Fruit fly (Drosophila melanogaster) whole organism: ENCODE results near the gene CG31870.

ENCODE experiments used
- CG8478 ChIP-seq: fragments of >200 bp; optimal IDR thresholded peaks from 2 replicates; lab custom pipeline; 2018; ENCODE audit warnings: inconsistent platforms
- Dll ChIP-seq: fragments of >200 bp; optimal IDR thresholded peaks from 2 replicates; lab custom pipeline; 2017
- EcR ChIP-seq, 2 experiments: fragments of >200 bp; optimal IDR thresholded peaks; 2 replicates each; lab custom pipeline; 2017; ENCODE audit warnings: missing biosample characterization in 2 of 2, missing genetic modification characterization in 2 of 2, missing genetic modification reagents in 2 of 2
- pan ChIP-seq: fragments of >200 bp; optimal IDR thresholded peaks from 2 replicates; lab custom pipeline; 2017
- psq ChIP-seq: fragments of >200 bp; optimal IDR thresholded peaks from 2 replicates; lab custom pipeline; 2017
- usp ChIP-seq: fragments of >200 bp; optimal IDR thresholded peaks from 2 replicates; lab custom pipeline; 2017; ENCODE audit warnings: missing biosample characterization, missing genetic modification characterization, mixed read lengths

Gene CG31870

dm6 chr2L:10759624-10760023, 30.4 kb upstream of the CG31870 start:
- TF ChIP-seq Dll (lab: Kevin White, UChicago) (no peak), usp (GFP tag; lab: Kevin White, UChicago) (no peak), psq (lab: Kevin White, UChicago) (no peak), CG8478 (lab: Kevin White, UChicago) (no peak), pan (lab: Kevin White, UChicago) (no peak), EcR (GFP tag; optimal IDR thresholded peaks at IDR 0.05; lab: Kevin White, UChicago) (no peak)

dm6 chr2L:10760422-10761166, 29.4 kb upstream of the CG31870 start, which contains the start of gene CG6495:
CG6495 (plus strand) TSS chr2L:10761116.
- TF ChIP-seq CG8478 (lab: Kevin White, UChicago) (no peak), psq (lab: Kevin White, UChicago) (no peak), usp (GFP tag; lab: Kevin White, UChicago) (no peak), EcR (GFP tag; optimal IDR thresholded peaks at IDR 0.05; lab: Kevin White, UChicago) (no peak), pan (lab: Kevin White, UChicago) (no peak), Dll (lab: Kevin White, UChicago) (no peak)

dm6 chr2L:10767597-10768188, 22.3 kb upstream of the CG31870 start, which contains the start of gene Ubc2:
Ubc2 (minus strand) TSS chr2L:10768006.
- TF ChIP-seq Dll (lab: Kevin White, UChicago): no peak
- TF ChIP-seq CG8478 (lab: Kevin White, UChicago): no peak
- no peak for TF ChIP-seq pan (lab: Kevin White, UChicago)
- no peak for TF ChIP-seq usp (GFP tag; lab: Kevin White, UChicago)
- TF ChIP-seq psq (lab: Kevin White, UChicago): no peak
- TF ChIP-seq EcR (GFP tag; optimal IDR thresholded peaks at IDR 0.05; lab: Kevin White, UChicago): no peak

dm6 chr2L:10769708-10770107, 20.3 kb upstream of the CG31870 start, which contains the start of gene CG6724:
CG6724 (minus strand) TSS chr2L:10769952.
- TF ChIP-seq pan (lab: Kevin White, UChicago): no peak
- TF ChIP-seq usp (GFP tag; lab: Kevin White, UChicago): no peak
- TF ChIP-seq EcR (GFP tag; optimal IDR thresholded peaks at IDR 0.05; lab: Kevin White, UChicago): no peak
- no peak for TF ChIP-seq Dll (lab: Kevin White, UChicago)
- no peak for TF ChIP-seq CG8478 (lab: Kevin White, UChicago)
- TF ChIP-seq psq (lab: Kevin White, UChicago): no peak

- TF ChIP-seq usp (GFP tag; lab: Kevin White, UChicago) (no peak), EcR (GFP tag; optimal IDR thresholded peaks at IDR 0.05; lab: Kevin White, UChicago) (no peak), CG8478 (lab: Kevin White, UChicago) (no peak), pan (lab: Kevin White, UChicago) (no peak), psq (lab: Kevin White, UChicago) (no peak), Dll (lab: Kevin White, UChicago) (no peak)
Measured at dm6 chr2L:10770568-10770967, 19.5 kb upstream of the CG31870 start, which contains the start of gene CG17127. CG17127 (plus strand) TSS chr2L:10770868.

dm6 chr2L:10774041-10774440, 16.0 kb upstream of the CG31870 start:
- TF ChIP-seq EcR (GFP tag; optimal IDR thresholded peaks at IDR 0.05; lab: Kevin White, UChicago) (no peak), usp (GFP tag; lab: Kevin White, UChicago) (no peak), CG8478 (lab: Kevin White, UChicago) (no peak), Dll (lab: Kevin White, UChicago) (no peak), psq (lab: Kevin White, UChicago) (no peak), pan (lab: Kevin White, UChicago) (no peak)

dm6 chr2L:10781252-10781651, 8.8 kb upstream of the CG31870 start:
- TF ChIP-seq Dll (lab: Kevin White, UChicago): no peak
- no peak for TF ChIP-seq usp (GFP tag; lab: Kevin White, UChicago)
- no peak for TF ChIP-seq CG8478 (lab: Kevin White, UChicago)
- TF ChIP-seq psq (lab: Kevin White, UChicago): no peak
- TF ChIP-seq EcR (GFP tag; optimal IDR thresholded peaks at IDR 0.05; lab: Kevin White, UChicago): no peak
- no peak for TF ChIP-seq pan (lab: Kevin White, UChicago)

dm6 chr2L:10791343-10791742, 1.3 kb downstream of the CG31870 start:
- TF ChIP-seq EcR (GFP tag; optimal IDR thresholded peaks at IDR 0.05; lab: Kevin White, UChicago): no peak
- TF ChIP-seq usp (GFP tag; lab: Kevin White, UChicago): no peak
- TF ChIP-seq CG8478 (lab: Kevin White, UChicago): no peak
- TF ChIP-seq Dll (lab: Kevin White, UChicago): no peak
- no peak for TF ChIP-seq psq (lab: Kevin White, UChicago)
- no peak for TF ChIP-seq pan (lab: Kevin White, UChicago)

dm6 chr2L:10792072-10792471, 2.0 kb downstream of the CG31870 start:
- TF ChIP-seq usp (GFP tag; lab: Kevin White, UChicago): no peak
- no peak for TF ChIP-seq Dll (lab: Kevin White, UChicago)
- no peak for TF ChIP-seq psq (lab: Kevin White, UChicago)
- TF ChIP-seq EcR (GFP tag; optimal IDR thresholded peaks at IDR 0.05; lab: Kevin White, UChicago): no peak
- TF ChIP-seq pan (lab: Kevin White, UChicago): no peak
- TF ChIP-seq CG8478 (lab: Kevin White, UChicago): no peak

- no peak for TF ChIP-seq usp (GFP tag; lab: Kevin White, UChicago)
- no peak for TF ChIP-seq pan (lab: Kevin White, UChicago)
Measured at dm6 chr2L:10794032-10794431, 4.0 kb downstream of the CG31870 start.

dm6 chr2L:10795731-10796130, 5.7 kb downstream of the CG31870 start:
- no peak for TF ChIP-seq CG8478 (lab: Kevin White, UChicago)
- TF ChIP-seq pan (lab: Kevin White, UChicago): no peak
- no peak for TF ChIP-seq EcR (GFP tag; optimal IDR thresholded peaks at IDR 0.05; lab: Kevin White, UChicago)
